Worm (Caenorhabditis elegans) whole organism, L3 larva: ENCODE measurements around the gene lgc-27.

Experiments
- ama-1 ChIP-seq: fragments of 150-350 bp; optimal IDR thresholded peaks from 2 replicates; lab custom pipeline; 2018
- ceh-9 ChIP-seq: sonication (generic microtip); optimal IDR thresholded peaks from 2 replicates; lab custom pipeline; 2018; ENCODE audit warnings: missing biosample characterization, missing genetic modification characterization
- nhr-12 ChIP-seq: fragments of 150-350 bp; optimal IDR thresholded peaks from 2 replicates; lab custom pipeline; 2014; ENCODE audit warnings: missing biosample characterization, missing genetic modification characterization
- skn-1 ChIP-seq: fragments of 150-350 bp; optimal IDR thresholded peaks from 2 replicates; lab custom pipeline; 2014; ENCODE audit warnings: missing biosample characterization, missing genetic modification characterization
- snpc-4 ChIP-seq: fragments of 150-350 bp; optimal IDR thresholded peaks from 2 replicates; lab custom pipeline; 2014; ENCODE audit warnings: missing biosample characterization, missing genetic modification characterization
- tbx-2 ChIP-seq: sonication (generic microtip); optimal IDR thresholded peaks from 2 replicates; lab custom pipeline; 2016; ENCODE audit warnings: mild to moderate bottlenecking, missing genetic modification characterization, missing compliant biosample characterization
- unc-62 ChIP-seq: fragments of 150-350 bp; sonication (generic microtip); optimal IDR thresholded peaks from 4 replicates; lab custom pipeline; 2014; ENCODE audit warnings: missing biosample characterization, missing genetic modification reagents, missing genetic modification characterization
- ztf-11 ChIP-seq: fragments of 150-350 bp; optimal IDR thresholded peaks from 2 replicates; lab custom pipeline; 2014; ENCODE audit warnings: missing biosample characterization, missing genetic modification characterization

DNA sequence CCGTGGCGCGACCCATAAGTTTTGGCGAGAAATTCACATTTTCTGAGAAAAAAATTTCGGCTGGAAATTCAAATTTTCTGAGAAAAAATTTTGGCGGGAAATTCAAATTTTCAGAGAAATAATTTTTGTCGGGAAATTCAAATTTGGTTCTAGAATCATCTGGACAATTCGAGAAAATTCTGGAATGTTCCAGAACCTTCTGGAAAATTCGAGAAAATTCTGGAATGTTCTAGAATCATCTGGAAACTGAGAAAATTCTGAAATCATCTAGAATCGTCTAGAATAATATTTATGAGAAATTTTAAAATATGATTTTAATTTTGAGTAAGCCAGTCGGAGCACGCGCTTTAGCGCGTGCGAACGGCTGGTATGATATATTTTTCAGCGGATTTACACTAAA is 36.0 kb downstream of the lgc-27 start:
- TF ChIP-seq nhr-12 (tag; lab: Kevin White, UChicago), result no peak
- TF ChIP-seq unc-62 (GFP tag; lab: Kevin White, UChicago), result no peak
- TF ChIP-seq ceh-9 (tag; lab: Kevin White, UChicago), result no peak
- TF ChIP-seq ztf-11 (tag; lab: Kevin White, UChicago), result no peak
- no peak for TF ChIP-seq skn-1
- TF ChIP-seq snpc-4 (tag; lab: Kevin White, UChicago), result no peak
- TF ChIP-seq ama-1 (lab: Kevin White, UChicago), result no peak
- no peak for TF ChIP-seq tbx-2
